Worm (Caenorhabditis elegans) whole organism, L4 larva: ENCODE data around the gene irld-56.

ENCODE experiments used
- egl-27 ChIP-seq: sonication (generic microtip); optimal IDR thresholded peaks from 3 replicates; lab custom pipeline; 2017; ENCODE audit warnings: missing biosample characterization, missing genetic modification reagents, missing genetic modification characterization
- lin-1 ChIP-seq: fragments of 200-800 bp; sonication (Bioruptor generic); IDR thresholded peaks from 2 replicates; pipeline ENCODE4 v1.3.6; 2022; ENCODE audit warnings: missing genetic modification reagents, missing genetic modification characterization, missing compliant biosample characterization
- lir-3 ChIP-seq: sonication (generic microtip); optimal IDR thresholded peaks from 2 replicates; lab custom pipeline; 2016; ENCODE audit warnings: mild to moderate bottlenecking, missing genetic modification characterization, missing compliant biosample characterization
- lsy-2 ChIP-seq, 2 experiments: fragments of 150-350 bp in 1 of 2; sonication (generic microtip) in 1 of 2; optimal IDR thresholded peaks; 2 replicates each; lab custom pipeline; 2014 to 2017; ENCODE audit warnings: missing biosample characterization in 2 of 2, missing genetic modification characterization in 2 of 2
- mdl-1 ChIP-seq, 2 experiments: fragments of 150-350 bp in 1 of 2; sonication (generic microtip) in 1 of 2; optimal IDR thresholded peaks; 2 replicates each; lab custom pipeline; 2014 to 2017; ENCODE audit warnings: missing biosample characterization in 2 of 2, missing genetic modification characterization in 2 of 2
- mxl-2 ChIP-seq: fragments of 200-800 bp; sonication (Bioruptor generic); conservative IDR thresholded peaks from 2 replicates; pipeline ENCODE4 v1.3.6; 2022; ENCODE audit warnings: missing genetic modification reagents, missing genetic modification characterization, missing compliant biosample characterization
- nhr-237 ChIP-seq: sonication (generic microtip); optimal IDR thresholded peaks from 2 replicates; lab custom pipeline; 2017; ENCODE audit warnings: missing biosample characterization, missing genetic modification characterization
- snpc-4 ChIP-seq: fragments of 150-350 bp; optimal IDR thresholded peaks from 2 replicates; lab custom pipeline; 2014; ENCODE audit warnings: missing biosample characterization, missing genetic modification characterization
- unc-62 ChIP-seq, 3 experiments: fragments of 150-350 bp in 1 of 3; sonication (generic microtip); optimal IDR thresholded peaks in 2 of 3; peaks in 1 of 3; 1 replicate in 1 of 3; 2 replicates in 2 of 3; lab custom pipeline; 2014 to 2017; ENCODE audit warnings: missing biosample characterization in 3 of 3, missing genetic modification characterization in 3 of 3, missing genetic modification reagents in 3 of 3, missing genotype in 1 of 3
- zag-1 ChIP-seq: fragments of 150-350 bp; optimal IDR thresholded peaks from 2 replicates; lab custom pipeline; 2014; ENCODE audit warnings: missing biosample characterization, missing genetic modification characterization
- zfp-3 ChIP-seq: fragments of 200-800 bp; sonication (Bioruptor generic); conservative IDR thresholded peaks from 2 replicates; pipeline ENCODE4 v1.3.6; 2022; ENCODE audit warnings: missing genetic modification reagents, missing genetic modification characterization, missing compliant biosample characterization

DNA sequence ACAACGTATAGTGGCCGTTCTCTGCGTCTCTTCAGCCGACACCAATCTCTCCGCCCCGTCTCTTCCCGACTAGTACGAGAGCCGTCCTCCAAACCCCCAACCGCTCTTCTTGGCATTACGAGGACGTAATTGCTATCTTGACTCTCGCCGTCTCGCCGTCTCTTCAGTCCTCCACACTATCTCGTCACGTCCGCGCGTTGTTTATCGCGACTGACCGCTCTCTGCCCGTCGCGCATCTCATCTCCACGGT is 13.6 kb upstream of the irld-56 start:
- TF ChIP-seq zag-1 (tag; lab: Kevin White, UChicago) (no peak), lin-1 (GFP tag; lab: Robert Waterston, UW) (0 out of 2 replicates have a peak, but pooled peaks have one; percentile 6), unc-62 (GFP tag; optimal IDR thresholded peaks at IDR 0.05 in 1 of 2; lab: Kevin White, UChicago) (peak in 1 of 2 experiments; percentile 100), unc-62 (tag; optimal IDR thresholded peaks at IDR 0.05; lab: Kevin White, UChicago) (no peak), mdl-1 (tag; optimal IDR thresholded peaks at IDR 0.05; lab: Kevin White, UChicago) (no peak), mxl-2 (GFP tag; lab: Robert Waterston, UW) (no peak), snpc-4 (tag; lab: Kevin White, UChicago) (no peak), zfp-3 (no peak), lir-3 (tag; lab: Kevin White, UChicago) (no peak), egl-27 (tag; lab: Kevin White, UChicago) (no peak), lsy-2 (tag; optimal IDR thresholded peaks at IDR 0.05; lab: Kevin White, UChicago) (no peak), nhr-237 (tag; lab: Kevin White, UChicago) (no peak)
